Fruit fly (Drosophila melanogaster) whole organism, adult: Measurements from ENCODE around the gene CG5565.

Source experiments
- CG11617 ChIP-seq: fragments of 200-800 bp; sonication (Bioruptor generic); optimal IDR thresholded peaks from 2 replicates; lab custom pipeline; 2017; ENCODE audit warnings: mild to moderate bottlenecking, missing biosample characterization, missing genetic modification reagents, missing genetic modification characterization
- CG12768 ChIP-seq: fragments of 200-800 bp; sonication (Bioruptor generic); optimal IDR thresholded peaks from 2 replicates; lab custom pipeline; 2017; ENCODE audit warnings: missing biosample characterization, missing genetic modification characterization, mild to moderate bottlenecking, moderate library complexity, missing genetic modification reagents
- CG14711 ChIP-seq: fragments of 200-800 bp; sonication (Bioruptor generic); optimal IDR thresholded peaks from 2 replicates; lab custom pipeline; 2018; ENCODE audit warnings: missing biosample characterization, mild to moderate bottlenecking, missing genetic modification characterization, moderate library complexity
- CG1620 ChIP-seq: fragments of 200-800 bp; sonication (Bioruptor generic); optimal IDR thresholded peaks from 2 replicates; lab custom pipeline; 2016; ENCODE audit warnings: missing biosample characterization, missing genetic modification characterization
- CG33017 ChIP-seq: fragments of 200-800 bp; sonication (Bioruptor generic); optimal IDR thresholded peaks from 2 replicates; lab custom pipeline; 2018; ENCODE audit warnings: missing biosample characterization, mild to moderate bottlenecking, missing genetic modification characterization, moderate library complexity
- CG5204 ChIP-seq: fragments of 200-800 bp; sonication (Bioruptor generic); optimal IDR thresholded peaks from 2 replicates; lab custom pipeline; 2016; ENCODE audit warnings: missing biosample characterization, missing genetic modification characterization
- CG7045 ChIP-seq: fragments of 200-800 bp; sonication (Bioruptor generic); optimal IDR thresholded peaks from 2 replicates; lab custom pipeline; 2017; ENCODE audit warnings: missing biosample characterization, mild to moderate bottlenecking, missing genetic modification characterization
- CG7101 ChIP-seq: fragments of 200-800 bp; sonication (Bioruptor generic); optimal IDR thresholded peaks from 2 replicates; lab custom pipeline; 2018; ENCODE audit warnings: missing biosample characterization, mild to moderate bottlenecking, missing genetic modification characterization, moderate library complexity
- Clk ChIP-seq: fragments of 200-800 bp; sonication (Bioruptor generic); optimal IDR thresholded peaks from 2 replicates; lab custom pipeline; 2017; ENCODE audit warnings: missing biosample characterization, missing genetic modification characterization
- Crg-1 ChIP-seq: fragments of 200-800 bp; sonication (Bioruptor generic); optimal IDR thresholded peaks from 2 replicates; lab custom pipeline; 2016; ENCODE audit warnings: missing biosample characterization, missing genetic modification characterization
- Hr96 ChIP-seq: fragments of 200-800 bp; sonication (Bioruptor generic); optimal IDR thresholded peaks from 2 replicates; lab custom pipeline; 2016; ENCODE audit warnings: missing biosample characterization, missing genetic modification characterization
- Mnt ChIP-seq: fragments of 200-800 bp; sonication (Bioruptor generic); optimal IDR thresholded peaks from 2 replicates; lab custom pipeline; 2016; ENCODE audit warnings: missing biosample characterization, mild to moderate bottlenecking, missing genetic modification characterization
- bab1 ChIP-seq: fragments of 200-800 bp; sonication (Bioruptor generic); optimal IDR thresholded peaks from 3 replicates; lab custom pipeline; 2019; ENCODE audit warnings: missing biosample characterization, mild to moderate bottlenecking, missing genetic modification characterization, moderate library complexity
- cic ChIP-seq: fragments of 200-800 bp; sonication (Bioruptor generic); optimal IDR thresholded peaks from 2 replicates; lab custom pipeline; 2017; ENCODE audit warnings: missing biosample characterization, mild to moderate bottlenecking, missing genetic modification characterization, moderate library complexity
- cnc ChIP-seq, 2 experiments: fragments of >200 bp; optimal IDR thresholded peaks; 2 replicates each; lab custom pipeline; 2017
- kay ChIP-seq: fragments of 200-800 bp; sonication (Bioruptor generic); peaks from one replicate; lab custom pipeline; 2016; ENCODE audit warnings: missing biosample characterization, missing genetic modification characterization, borderline replicate concordance
- ovo ChIP-seq: fragments of 200-800 bp; sonication (Bioruptor generic); optimal IDR thresholded peaks from 2 replicates; lab custom pipeline; 2016; ENCODE audit warnings: missing biosample characterization, missing genetic modification characterization
- pad ChIP-seq: fragments of 200-800 bp; sonication (Bioruptor generic); optimal IDR thresholded peaks from 3 replicates; lab custom pipeline; 2017; ENCODE audit warnings: missing biosample characterization, missing genetic modification characterization, mild to moderate bottlenecking, moderate library complexity, missing genetic modification reagents
- tj ChIP-seq: fragments of 200-800 bp; sonication (Bioruptor generic); optimal IDR thresholded peaks from 3 replicates; lab custom pipeline; 2017; ENCODE audit warnings: missing biosample characterization, mild to moderate bottlenecking, missing genetic modification characterization, moderate library complexity
- toe ChIP-seq: fragments of 200-800 bp; sonication (Bioruptor generic); optimal IDR thresholded peaks from 2 replicates; lab custom pipeline; 2016; ENCODE audit warnings: missing biosample characterization, missing genetic modification characterization

Gene CG5565

DNA sequence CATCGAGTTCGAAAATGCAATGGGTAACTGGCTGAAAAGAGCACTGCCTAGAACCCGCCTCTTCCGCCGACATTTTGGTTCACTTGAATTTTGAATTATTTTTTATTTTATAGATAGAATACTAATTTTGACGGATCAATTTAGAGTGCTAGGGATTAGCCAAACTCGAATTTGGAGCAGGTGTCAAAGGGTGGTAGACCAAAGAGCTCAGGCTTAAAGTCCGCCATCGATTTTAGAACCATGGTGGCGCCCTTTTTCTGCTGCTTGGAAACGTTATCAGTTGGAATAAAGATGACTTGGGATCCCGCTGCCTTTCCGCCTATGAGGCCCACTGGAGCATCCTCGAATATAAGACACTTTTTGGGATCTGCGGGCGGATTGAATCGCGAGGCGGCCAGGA is 905 bp downstream of the CG5565 start, which contains the start of gene CG31924:
CG31924 (minus strand) TSS at position 101 of the 400 bp plus-strand sequence.
- TF ChIP-seq Clk (GFP tag; lab: Kevin White, UChicago) (no peak), Crg-1 (GFP tag; lab: Kevin White, UChicago) (no peak), CG14711 (tag; lab: Kevin White, UChicago) (no peak), cnc (optimal IDR thresholded peaks at IDR 0.05; lab: Kevin White, UChicago) (no peak), toe (GFP tag; lab: Kevin White, UChicago) (no peak), CG33017 (no peak), kay (no peak), cic (GFP tag; lab: Kevin White, UChicago) (no peak), ovo (GFP tag; lab: Kevin White, UChicago) (no peak), CG7101 (no peak), pad (GFP tag; lab: Kevin White, UChicago) (no peak), CG12768 (GFP tag; lab: Kevin White, UChicago) (no peak), tj (no peak), CG7045 (GFP tag; lab: Kevin White, UChicago) (no peak), Mnt (GFP tag; lab: Kevin White, UChicago) (no peak), CG5204 (no peak), Hr96 (GFP tag; lab: Kevin White, UChicago) (no peak), bab1 (GFP tag; lab: Kevin White, UChicago) (no peak), CG1620 (no peak)

- TF ChIP-seq bab1 (GFP tag; lab: Kevin White, UChicago) = no peak
- TF ChIP-seq CG7101 = no peak
- no peak for TF ChIP-seq CG1620
- no peak for TF ChIP-seq cic (GFP tag; lab: Kevin White, UChicago)
- TF ChIP-seq CG7045 (GFP tag; lab: Kevin White, UChicago) = no peak
- TF ChIP-seq Mnt (GFP tag; lab: Kevin White, UChicago) = no peak
- TF ChIP-seq toe (GFP tag; lab: Kevin White, UChicago) = no peak
- no peak for TF ChIP-seq ovo (GFP tag; lab: Kevin White, UChicago)
- no peak for TF ChIP-seq cnc (optimal IDR thresholded peaks at IDR 0.05; lab: Kevin White, UChicago)
These were observed 1.7 kb downstream of the CG5565 start, which contains the start of gene CG5561 for dm6 chr2L:1354009-1354408. Gene CG5561, minus strand, starts transcription at chr2L:1354109.

DNA sequence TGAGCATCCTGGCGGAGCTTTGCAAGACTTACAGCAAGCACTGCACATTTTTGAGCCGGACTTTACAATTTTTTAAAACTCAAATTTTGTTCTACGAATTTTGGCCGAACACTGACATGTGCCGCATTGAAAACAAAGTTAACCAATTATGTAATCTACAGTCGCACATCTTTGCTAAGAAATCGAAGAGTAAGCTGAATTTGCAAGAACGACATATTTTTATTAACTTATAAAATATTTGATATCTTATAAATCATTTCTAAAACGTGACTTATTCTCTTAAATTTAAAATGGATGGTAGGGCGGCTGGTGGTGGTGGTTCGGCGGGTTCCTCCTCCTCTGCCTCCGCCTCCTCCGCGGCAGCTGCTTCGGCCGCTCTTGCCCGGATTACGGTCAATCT is 3.0 kb downstream of the CG5565 start, which contains the start of gene CG5556:
CG5556 (minus strand) TSS at position 101 of the 400 bp plus-strand sequence.
- TF ChIP-seq CG11617 (GFP tag; lab: Kevin White, UChicago) (no peak), tj (no peak), CG14711 (tag; lab: Kevin White, UChicago) (no peak), ovo (GFP tag; lab: Kevin White, UChicago) (no peak), bab1 (GFP tag; lab: Kevin White, UChicago) (no peak), CG12768 (GFP tag; lab: Kevin White, UChicago) (no peak), cic (GFP tag; lab: Kevin White, UChicago) (no peak), CG1620 (no peak), cnc (optimal IDR thresholded peaks at IDR 0.05; lab: Kevin White, UChicago) (no peak), Hr96 (GFP tag; lab: Kevin White, UChicago) (no peak), kay (no peak), pad (GFP tag; lab: Kevin White, UChicago) (no peak), Clk (GFP tag; lab: Kevin White, UChicago) (no peak), CG5204 (no peak), CG7101 (no peak)

DNA sequence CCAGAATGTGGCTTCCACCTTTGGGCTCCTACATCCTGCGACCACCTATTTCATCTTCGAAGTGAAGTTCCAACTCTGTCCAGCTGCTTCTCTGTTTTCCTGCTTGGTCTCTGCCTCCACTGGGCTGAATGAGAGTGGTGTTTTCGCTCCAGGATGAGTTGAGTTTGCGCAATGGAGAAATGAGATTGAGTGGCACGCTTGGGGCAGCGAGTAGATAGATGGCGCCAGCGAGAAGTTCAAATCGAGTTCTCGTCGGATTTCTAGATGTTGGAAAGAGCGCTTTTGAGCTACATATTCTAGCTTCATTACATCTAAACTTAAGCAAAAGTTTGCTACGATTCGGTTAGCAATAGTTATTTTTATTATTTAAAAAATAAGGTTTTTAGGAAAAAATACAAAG is 9.7 kb downstream of the CG5565 start:
- TF ChIP-seq pad (GFP tag; lab: Kevin White, UChicago) (no peak), CG33017 (no peak), Clk (GFP tag; lab: Kevin White, UChicago) (no peak), toe (GFP tag; lab: Kevin White, UChicago) (no peak)

DNA sequence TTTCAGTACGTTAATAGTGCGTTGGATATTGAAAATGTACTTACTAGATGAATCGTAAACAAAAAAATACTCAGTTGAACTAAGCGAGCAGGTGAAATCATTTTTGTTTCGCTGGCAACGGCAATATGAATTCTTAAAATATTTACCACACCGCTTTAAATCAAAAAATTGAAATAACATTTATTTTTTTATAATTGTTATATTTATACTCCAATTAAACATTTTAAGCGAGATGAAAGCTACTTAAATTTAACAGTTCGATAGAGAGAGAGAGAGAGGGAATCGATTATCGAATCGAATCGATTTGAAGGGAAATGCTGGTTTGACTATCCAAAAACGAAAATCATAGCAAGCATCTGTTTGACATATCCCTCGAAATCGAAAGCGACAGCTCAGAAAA is 11.7 kb downstream of the CG5565 start, which contains the start of the genes CG33922 and Cdlc2:
CG33922 (minus strand) TSS at position 101 of the 400 bp plus-strand sequence.
Cdlc2 (plus strand) TSS at position 330 of the 400 bp plus-strand sequence.
- TF ChIP-seq tj (no peak), toe (GFP tag; lab: Kevin White, UChicago) (no peak), ovo (GFP tag; lab: Kevin White, UChicago) (no peak), CG11617 (GFP tag; lab: Kevin White, UChicago) (no peak), Crg-1 (GFP tag; lab: Kevin White, UChicago) (no peak), kay (no peak), CG7045 (GFP tag; lab: Kevin White, UChicago) (no peak), cnc (optimal IDR thresholded peaks at IDR 0.05; lab: Kevin White, UChicago) (no peak), CG12768 (GFP tag; lab: Kevin White, UChicago) (no peak), bab1 (GFP tag; lab: Kevin White, UChicago) (no peak), CG7101 (no peak), CG5204 (no peak), CG1620 (no peak), Mnt (GFP tag; lab: Kevin White, UChicago) (no peak), CG33017 (no peak), Hr96 (GFP tag; lab: Kevin White, UChicago) (no peak), CG14711 (tag; lab: Kevin White, UChicago) (no peak), cic (GFP tag; lab: Kevin White, UChicago) (no peak), pad (GFP tag; lab: Kevin White, UChicago) (no peak)

dm6 chr2L:1341995-1342394 is 13.7 kb downstream of the CG5565 start, which contains the start of gene CG33923:
Gene CG33923, minus strand, starts transcription at chr2L:1342095.
- no peak for TF ChIP-seq CG12768 (GFP tag; lab: Kevin White, UChicago)
- no peak for TF ChIP-seq CG33017
